Fruit fly (Drosophila melanogaster) whole organism, embryonic: ENCODE results near the gene CG13053.

Experiments used
- Atf3 ChIP-seq: fragments of 200-800 bp; sonication (Bioruptor generic); optimal IDR thresholded peaks from 3 replicates; lab custom pipeline; 2016; ENCODE audit warnings: missing biosample characterization, missing genetic modification characterization
- CG10267 ChIP-seq: fragments of 200-800 bp; sonication (Bioruptor generic); optimal IDR thresholded peaks from 2 replicates; lab custom pipeline; 2018; ENCODE audit warnings: missing biosample characterization, mild to moderate bottlenecking, missing genetic modification characterization, moderate library complexity
- CG2712 ChIP-seq: fragments of 200-800 bp; optimal IDR thresholded peaks from 3 replicates; lab custom pipeline; 2019; ENCODE audit warnings: missing biosample characterization, mild to moderate bottlenecking, missing genetic modification characterization, moderate library complexity
- CG4360 ChIP-seq: fragments of 200-800 bp; sonication (Bioruptor generic); IDR thresholded peaks from 2 replicates; pipeline ENCODE4 v1.3.6; 2022; ENCODE audit warnings: missing biosample characterization, missing genetic modification characterization
- Hmr ChIP-seq: fragments of 200-800 bp; sonication (Bioruptor generic); optimal IDR thresholded peaks from 3 replicates; lab custom pipeline; 2017; ENCODE audit warnings: mild to moderate bottlenecking, missing biosample characterization, missing genetic modification reagents, missing genetic modification characterization
- Rx ChIP-seq: fragments of 200-800 bp; sonication (Bioruptor generic); IDR thresholded peaks from 2 replicates; pipeline ENCODE4 v1.3.6; 2022; ENCODE audit warnings: missing biosample characterization, missing genetic modification characterization
- Trl ChIP-seq, 3 experiments: fragments of >200 bp in 2 of 3; fragments of 200-800 bp in 1 of 3; sonication (Bioruptor generic) in 1 of 3; optimal IDR thresholded peaks; 2 replicates in 1 of 3; 3 replicates in 2 of 3; lab custom pipeline; 2016 to 2017; ENCODE audit warnings: missing biosample characterization in 1 of 3, missing genetic modification characterization in 1 of 3
- cas ChIP-seq: fragments of 200-800 bp; sonication (Bioruptor generic); IDR thresholded peaks from 2 replicates; pipeline ENCODE4 v1.3.6; 2022; ENCODE audit warnings: missing biosample characterization, missing genetic modification characterization
- fd102C ChIP-seq: fragments of 200-800 bp; sonication (Bioruptor generic); optimal IDR thresholded peaks from 2 replicates; lab custom pipeline; 2018; ENCODE audit warnings: missing biosample characterization, mild to moderate bottlenecking, missing genetic modification characterization, moderate library complexity
- pnt ChIP-seq: fragments of 200-800 bp; sonication (Bioruptor generic); optimal IDR thresholded peaks from 3 replicates; lab custom pipeline; 2016; ENCODE audit warnings: missing biosample characterization, missing genetic modification characterization
- sr ChIP-seq: fragments of 200-800 bp; sonication (Bioruptor generic); IDR thresholded peaks from 3 replicates; pipeline ENCODE4 v1.3.6; 2022; ENCODE audit warnings: missing biosample characterization, missing genetic modification characterization
- unc-4 ChIP-seq: fragments of 200-800 bp; sonication (Bioruptor generic); IDR thresholded peaks from 2 replicates; pipeline ENCODE4 v1.3.6; 2022; ENCODE audit warnings: missing biosample characterization, missing genetic modification characterization; ENCODE audit not compliant: partially characterized antibody
- yki ChIP-seq: fragments of >200 bp; optimal IDR thresholded peaks from 3 replicates; lab custom pipeline; 2018

dm6 chr3L:16228659-16229205 lies 30.8 kb downstream of the CG13053 start, which contains the start of gene Tmx3:
- peak; percentile 93 for TF ChIP-seq CG2712 (tag; lab: Kevin White, UChicago)
- TF ChIP-seq Trl (optimal IDR thresholded peaks at IDR 0.05; lab: Kevin White, UChicago) = no peak
- TF ChIP-seq Trl (GFP tag; optimal IDR thresholded peaks at IDR 0.05; lab: Kevin White, UChicago) = peak; percentile 52
- peak; percentile 55 for TF ChIP-seq pnt (GFP tag; lab: Kevin White, UChicago)
- peak; percentile 89 for TF ChIP-seq Rx (GFP tag; lab: Robert Waterston, UW)
- TF ChIP-seq Atf3 (GFP tag; lab: Kevin White, UChicago) = peak; percentile 38
- peak; percentile 86 for TF ChIP-seq cas (GFP tag; lab: Robert Waterston, UW)
- TF ChIP-seq sr (GFP tag; lab: Robert Waterston, UW) = peak; percentile 32; the same call in 1 of the 3 replicates
- peak; percentile 87 for TF ChIP-seq Hmr (GFP tag; lab: Kevin White, UChicago)
- no peak for TF ChIP-seq yki (lab: Kevin White, UChicago)
- peak; percentile 84 for TF ChIP-seq CG10267 (tag; lab: Kevin White, UChicago)
- TF ChIP-seq unc-4 = no peak
- no peak for TF ChIP-seq fd102C (GFP tag; lab: Kevin White, UChicago)
- TF ChIP-seq CG4360 (GFP tag; lab: Robert Waterston, UW) = peak; percentile 68
